Fruit fly (Drosophila melanogaster): ENCODE results near the gene Vps16B.

The Vps16B gene

dm6 chr3R:29841293-29841791 lies 25.1 kb upstream of the Vps16B start, which contains the start of gene Cad99C (continued):
- TF ChIP-seq kah (GFP tag; optimal IDR thresholded peaks at IDR 0.05) (peak; percentile 89), MBD-R2 (GFP tag; IDR thresholded peaks at IDR 0.05) (peak; percentile 22; the same call in 1 of the 2 replicates), CG1647 (GFP tag; optimal IDR thresholded peaks at IDR 0.05) (no peak), esg (GFP tag; conservative IDR thresholded peaks at IDR 0.05) (peak; percentile 38; the same call in 1 of the 2 replicates), Stat92E (GFP tag; optimal IDR thresholded peaks at IDR 0.05) (peak in 1 of 3 experiments; percentile 76), CG2712 (tag; optimal IDR thresholded peaks at IDR 0.05) (no peak), B-H1 (GFP tag; IDR thresholded peaks at IDR 0.05) (no peak), CG13424 (tag; optimal IDR thresholded peaks at IDR 0.05) (no peak), CG8388 (GFP tag; optimal IDR thresholded peaks at IDR 0.05) (no peak), HmgD (GFP tag; optimal IDR thresholded peaks at IDR 0.05) (no peak), Mes4 (GFP tag; optimal IDR thresholded peaks at IDR 0.05) (no peak), da (GFP tag; optimal IDR thresholded peaks at IDR 0.05) (no peak), CG13287 (GFP tag; IDR thresholded peaks at IDR 0.05; ENCODE audit: partially characterized antibody) (peak; percentile 21; the same call in 1 of the 2 replicates)

dm6 chr3R:29839707-29840311 lies 23.6 kb upstream of the Vps16B start:
- TF ChIP-seq CG16815 (GFP tag; optimal IDR thresholded peaks at IDR 0.05) (no peak), H15 (GFP tag; IDR thresholded peaks at IDR 0.05) (no peak), CG15073 (GFP tag; optimal IDR thresholded peaks at IDR 0.05) (no peak), Optix (GFP tag; IDR thresholded peaks at IDR 0.05) (no peak), ash1 (GFP tag; optimal IDR thresholded peaks at IDR 0.05) (no peak), Antp (GFP tag; optimal IDR thresholded peaks at IDR 0.05) (no peak), fd96Cb (tag; optimal IDR thresholded peaks at IDR 0.05) (no peak), Poxn (GFP tag; IDR thresholded peaks at IDR 0.05) (no peak), Bdp1 (GFP tag; optimal IDR thresholded peaks at IDR 0.05) (no peak), lilli (GFP tag; optimal IDR thresholded peaks at IDR 0.05) (no peak), ase (GFP tag; IDR thresholded peaks at IDR 0.05) (no peak)

dm6 chr3R:29838751-29839150 lies 22.5 kb upstream of the Vps16B start:
- TF ChIP-seq CG11504 (tag; optimal IDR thresholded peaks at IDR 0.05) (no peak), Hsf (GFP tag; optimal IDR thresholded peaks at IDR 0.05) (no peak), CG10979 (tag; optimal IDR thresholded peaks at IDR 0.05) (peak; percentile 0), Jarid2 (GFP tag; optimal IDR thresholded peaks at IDR 0.05) (no peak), ci (GFP tag; IDR thresholded peaks at IDR 0.05) (no peak)

- TF ChIP-seq vfl (GFP tag; optimal IDR thresholded peaks at IDR 0.05), result no peak
- TF ChIP-seq CG13775 (GFP tag; optimal IDR thresholded peaks at IDR 0.05), result no peak
- TF ChIP-seq her (GFP tag; optimal IDR thresholded peaks at IDR 0.05), result no peak
- peak; percentile 59 for TF ChIP-seq Drgx (GFP tag; IDR thresholded peaks at IDR 0.05)
- TF ChIP-seq vvl (GFP tag; IDR thresholded peaks at IDR 0.05), result peak; percentile 56; the same call in 1 of the 2 replicates
- no peak for TF ChIP-seq MTF-1 (GFP tag; optimal IDR thresholded peaks at IDR 0.05; ENCODE audit: borderline replicate concordance)
Measured at dm6 chr3R:29837771-29838170, 21.5 kb upstream of the Vps16B start.

Data from whole organism, embryonic.